Fruit fly (Drosophila melanogaster): Measurements from ENCODE around the gene Lsd-2.

- TF ChIP-seq CG8478 (optimal IDR thresholded peaks at IDR 0.05) (no peak), EcR (GFP tag; optimal IDR thresholded peaks at IDR 0.05) (no peak), usp (GFP tag; optimal IDR thresholded peaks at IDR 0.05) (no peak), psq (optimal IDR thresholded peaks at IDR 0.05) (no peak), pan (optimal IDR thresholded peaks at IDR 0.05) (no peak), Dll (optimal IDR thresholded peaks at IDR 0.05) (no peak)
Measured at dm6 chrX:15085777-15086510, 9.9 kb upstream of the Lsd-2 start, which contains the start of the genes CG15027 and Dbct.
